Worm (Caenorhabditis elegans) whole organism, L4 larva: ENCODE results near the gene F57B1.5.
"Not testable (repeated sequence)": the region's sequence is repeated elsewhere in the genome, so short reads cannot be mapped to it uniquely, and the experiment has no call there.

Source experiments
- F26F4.8 ChIP-seq: fragments of 200-800 bp; sonication (Bioruptor generic); conservative IDR thresholded peaks from 2 replicates; pipeline ENCODE4 v1.3.6; 2022; ENCODE audit warnings: missing genetic modification characterization, missing compliant biosample characterization
- R02D3.7 ChIP-seq: fragments of 150-350 bp; sonication (generic microtip); optimal IDR thresholded peaks from 3 replicates; lab custom pipeline; 2014; ENCODE audit warnings: missing biosample characterization, missing genetic modification characterization
- T26A8.4 ChIP-seq: fragments of 200-800 bp; sonication (Bioruptor generic); IDR thresholded peaks from 2 replicates; pipeline ENCODE4 v1.3.6; 2022; ENCODE audit warnings: missing genetic modification characterization, missing compliant biosample characterization
- Y48G9A.11 ChIP-seq: fragments of 200-800 bp; sonication (Bioruptor generic); IDR thresholded peaks from 2 replicates; pipeline ENCODE4 v1.3.6; 2022; ENCODE audit warnings: missing genetic modification reagents, missing genetic modification characterization, missing compliant biosample characterization
- aha-1 ChIP-seq: fragments of 150-350 bp; peaks from one replicate; lab custom pipeline; 2014; ENCODE audit warnings: missing biosample characterization, missing genetic modification characterization
- ceh-28 ChIP-seq: fragments of 150-350 bp; optimal IDR thresholded peaks from 2 replicates; lab custom pipeline; 2014; ENCODE audit warnings: missing biosample characterization, missing genetic modification reagents, missing genetic modification characterization
- ceh-32 ChIP-seq: sonication (generic microtip); optimal IDR thresholded peaks from 2 replicates; lab custom pipeline; 2016; ENCODE audit warnings: mild to moderate bottlenecking, missing genetic modification characterization, missing compliant biosample characterization; ENCODE audit not compliant: poor library complexity
- ceh-44 ChIP-seq: fragments of 200-800 bp; sonication (Bioruptor generic); IDR thresholded peaks from 2 replicates; pipeline ENCODE4 v1.3.6; 2022; ENCODE audit warnings: missing genetic modification reagents, missing genetic modification characterization, missing compliant biosample characterization
- ceh-62 ChIP-seq: sonication (generic microtip); optimal IDR thresholded peaks from 2 replicates; lab custom pipeline; 2017; ENCODE audit warnings: missing biosample characterization, missing genetic modification characterization
- daf-12 ChIP-seq: fragments of 150-350 bp; optimal IDR thresholded peaks from 2 replicates; lab custom pipeline; 2014; ENCODE audit warnings: missing biosample characterization, missing genetic modification reagents, missing genetic modification characterization
- dmd-6 ChIP-seq: fragments of 200-800 bp; sonication (Bioruptor generic); IDR thresholded peaks from 2 replicates; pipeline ENCODE4 v1.3.6; 2022; ENCODE audit warnings: missing genetic modification reagents, missing genetic modification characterization, missing compliant biosample characterization
- dve-1 ChIP-seq: sonication (generic microtip); optimal IDR thresholded peaks from 2 replicates; lab custom pipeline; 2017; ENCODE audit warnings: antibody characterized with exemption, mild to moderate bottlenecking, missing genetic modification characterization, missing compliant biosample characterization; ENCODE audit not compliant: insufficient read depth
- egl-27 ChIP-seq: sonication (generic microtip); optimal IDR thresholded peaks from 3 replicates; lab custom pipeline; 2017; ENCODE audit warnings: missing biosample characterization, missing genetic modification reagents, missing genetic modification characterization
- egl-43 ChIP-seq: fragments of 200-800 bp; sonication (Bioruptor generic); IDR thresholded peaks from 2 replicates; pipeline ENCODE4 v1.3.6; 2022; ENCODE audit warnings: missing genetic modification reagents, missing genetic modification characterization, missing compliant biosample characterization
- fkh-10 ChIP-seq: fragments of 150-350 bp; optimal IDR thresholded peaks from 2 replicates; lab custom pipeline; 2014; ENCODE audit warnings: missing biosample characterization, missing genetic modification reagents, missing genetic modification characterization
- gei-8 ChIP-seq: fragments of 200-800 bp; sonication (Bioruptor generic); optimal IDR thresholded peaks from 2 replicates; lab custom pipeline; 2018; ENCODE audit warnings: mild to moderate bottlenecking, missing genetic modification characterization, missing compliant biosample characterization
- hif-1 ChIP-seq, 2 experiments: sonication (generic microtip); optimal IDR thresholded peaks; 2 replicates each; lab custom pipeline; 2016 to 2017; ENCODE audit warnings: missing compliant biosample characterization in 2 of 2, missing genetic modification characterization in 2 of 2, missing genetic modification reagents in 2 of 2, missing genotype in 2 of 2, mild to moderate bottlenecking in 1 of 2
- hlh-11 ChIP-seq: fragments of 200-800 bp; sonication (Bioruptor generic); optimal IDR thresholded peaks from 2 replicates; lab custom pipeline; 2018; ENCODE audit warnings: mild to moderate bottlenecking, missing genetic modification characterization, missing compliant biosample characterization
- hlh-30 ChIP-seq: sonication (generic microtip); optimal IDR thresholded peaks from 2 replicates; lab custom pipeline; 2017; ENCODE audit warnings: antibody characterized with exemption, mild to moderate bottlenecking, missing genetic modification characterization, missing compliant biosample characterization; ENCODE audit not compliant: insufficient read depth
- lir-3 ChIP-seq: sonication (generic microtip); optimal IDR thresholded peaks from 2 replicates; lab custom pipeline; 2016; ENCODE audit warnings: mild to moderate bottlenecking, missing genetic modification characterization, missing compliant biosample characterization
- lsy-2 ChIP-seq, 2 experiments: fragments of 150-350 bp in 1 of 2; sonication (generic microtip) in 1 of 2; optimal IDR thresholded peaks; 2 replicates each; lab custom pipeline; 2014 to 2017; ENCODE audit warnings: missing biosample characterization in 2 of 2, missing genetic modification characterization in 2 of 2
- madf-5 ChIP-seq, 2 experiments: fragments of 200-800 bp; sonication (Bioruptor generic); IDR thresholded peaks; 2 replicates each; pipeline ENCODE4 v1.3.6; 2022; ENCODE audit warnings: missing compliant biosample characterization in 2 of 2, missing genetic modification characterization in 2 of 2
- mdl-1 ChIP-seq, 2 experiments: fragments of 150-350 bp in 1 of 2; sonication (generic microtip) in 1 of 2; optimal IDR thresholded peaks; 2 replicates each; lab custom pipeline; 2014 to 2017; ENCODE audit warnings: missing biosample characterization in 2 of 2, missing genetic modification characterization in 2 of 2
- mes-2 ChIP-seq: sonication (generic microtip); optimal IDR thresholded peaks from 2 replicates; lab custom pipeline; 2016; ENCODE audit warnings: missing genotype, mild to moderate bottlenecking, missing genetic modification characterization, missing compliant biosample characterization; ENCODE audit not compliant: poor library complexity, severe bottlenecking
- nhr-10 ChIP-seq: fragments of 150-350 bp; optimal IDR thresholded peaks from 2 replicates; lab custom pipeline; 2014; ENCODE audit warnings: missing biosample characterization, missing genetic modification characterization
- nhr-11 ChIP-seq: fragments of 150-350 bp; optimal IDR thresholded peaks from 2 replicates; lab custom pipeline; 2014; ENCODE audit warnings: missing biosample characterization, missing genetic modification characterization
- nhr-111 ChIP-seq: fragments of 200-800 bp; sonication (Bioruptor generic); optimal IDR thresholded peaks from 2 replicates; lab custom pipeline; 2018; ENCODE audit warnings: mild to moderate bottlenecking, missing genetic modification characterization, missing compliant biosample characterization
- nhr-28 ChIP-seq: fragments of 150-350 bp; optimal IDR thresholded peaks from 2 replicates; lab custom pipeline; 2014; ENCODE audit warnings: missing biosample characterization, missing genetic modification characterization
- nhr-41 ChIP-seq: fragments of 200-800 bp; sonication (Bioruptor generic); IDR thresholded peaks from 2 replicates; pipeline ENCODE4 v1.3.6; 2022; ENCODE audit warnings: missing genetic modification reagents, missing genetic modification characterization, missing compliant biosample characterization
- nhr-76 ChIP-seq: fragments of 150-350 bp; optimal IDR thresholded peaks from 2 replicates; lab custom pipeline; 2014; ENCODE audit warnings: missing biosample characterization, missing genetic modification characterization
- nhr-77 ChIP-seq: fragments of 150-350 bp; optimal IDR thresholded peaks from 2 replicates; lab custom pipeline; 2014; ENCODE audit warnings: missing biosample characterization, missing genetic modification characterization
- pha-4 ChIP-seq, 2 experiments: fragments of 150-350 bp in 1 of 2; fragments of 200-800 bp in 1 of 2; sonication (Bioruptor generic) in 1 of 2; IDR thresholded peaks in 1 of 2; optimal IDR thresholded peaks in 1 of 2; 2 replicates each; pipeline versions ENCODE4 v1.3.6 to Lab custom; 2014 to 2022; ENCODE audit warnings: missing genetic modification characterization in 2 of 2, missing genetic modification reagents in 2 of 2, missing biosample characterization in 1 of 2, missing compliant biosample characterization in 1 of 2
- php-3 ChIP-seq: fragments of 200-800 bp; sonication (Bioruptor generic); IDR thresholded peaks from 2 replicates; pipeline ENCODE4 v1.3.6; 2022; ENCODE audit warnings: missing genetic modification reagents, missing genetic modification characterization, missing compliant biosample characterization
- set-16 ChIP-seq: fragments of 200-800 bp; sonication (Bioruptor generic); IDR thresholded peaks from 2 replicates; pipeline ENCODE4 v1.3.6; 2022; ENCODE audit warnings: missing genetic modification reagents, missing genetic modification characterization, missing compliant biosample characterization
- ztf-11 ChIP-seq: fragments of 150-350 bp; optimal IDR thresholded peaks from 2 replicates; lab custom pipeline; 2014; ENCODE audit warnings: missing biosample characterization, missing genetic modification characterization

The F57B1.5 gene

DNA sequence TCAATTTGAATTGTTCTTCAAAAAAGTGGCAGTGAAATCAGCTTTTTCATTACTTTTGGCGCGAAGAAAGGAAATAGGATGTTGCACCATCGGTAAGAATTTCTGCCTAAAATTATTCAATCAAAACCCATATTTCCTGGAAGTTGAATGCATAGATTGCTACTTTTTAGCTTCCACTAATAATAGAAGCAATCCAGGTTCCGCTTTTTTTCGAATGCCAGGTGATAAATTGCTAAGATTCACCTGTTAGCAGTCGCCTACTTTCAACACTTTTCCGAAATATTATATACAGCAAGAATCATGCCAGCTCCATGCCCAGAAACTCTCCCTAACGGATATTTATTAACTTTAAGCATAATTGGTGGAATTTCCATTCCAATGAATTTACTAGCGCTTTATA lies 22.1 kb upstream of the F57B1.5 start, which contains the start of gene sri-6:
Gene sri-6, plus strand, starts transcription at position 301 of the 400 bp plus-strand sequence.
- TF ChIP-seq madf-5 (GFP tag; IDR thresholded peaks at IDR 0.05; lab: Robert Waterston, UW) (no peak), lsy-2 (tag; optimal IDR thresholded peaks at IDR 0.05; lab: Kevin White, UChicago) (no peak), nhr-41 (GFP tag; lab: Robert Waterston, UW) (no peak), ztf-11 (no peak), nhr-77 (tag; lab: Kevin White, UChicago) (no peak), nhr-111 (GFP tag; lab: Kevin White, UChicago) (no peak), aha-1 (tag; lab: Kevin White, UChicago) (no peak), fkh-10 (GFP tag; lab: Kevin White, UChicago) (no peak), ceh-62 (no peak), ceh-32 (tag; lab: Kevin White, UChicago) (no peak), php-3 (no peak), R02D3.7 (tag; lab: Kevin White, UChicago) (no peak), mdl-1 (tag; optimal IDR thresholded peaks at IDR 0.05; lab: Kevin White, UChicago) (no peak), lir-3 (tag; lab: Kevin White, UChicago) (no peak), hlh-11 (no peak), dmd-6 (GFP tag; lab: Robert Waterston, UW) (no peak), ceh-28 (tag; lab: Kevin White, UChicago) (no peak), dve-1 (tag; lab: Kevin White, UChicago) (no peak), hif-1 (tag; optimal IDR thresholded peaks at IDR 0.05; lab: Kevin White, UChicago) (no peak)

DNA sequence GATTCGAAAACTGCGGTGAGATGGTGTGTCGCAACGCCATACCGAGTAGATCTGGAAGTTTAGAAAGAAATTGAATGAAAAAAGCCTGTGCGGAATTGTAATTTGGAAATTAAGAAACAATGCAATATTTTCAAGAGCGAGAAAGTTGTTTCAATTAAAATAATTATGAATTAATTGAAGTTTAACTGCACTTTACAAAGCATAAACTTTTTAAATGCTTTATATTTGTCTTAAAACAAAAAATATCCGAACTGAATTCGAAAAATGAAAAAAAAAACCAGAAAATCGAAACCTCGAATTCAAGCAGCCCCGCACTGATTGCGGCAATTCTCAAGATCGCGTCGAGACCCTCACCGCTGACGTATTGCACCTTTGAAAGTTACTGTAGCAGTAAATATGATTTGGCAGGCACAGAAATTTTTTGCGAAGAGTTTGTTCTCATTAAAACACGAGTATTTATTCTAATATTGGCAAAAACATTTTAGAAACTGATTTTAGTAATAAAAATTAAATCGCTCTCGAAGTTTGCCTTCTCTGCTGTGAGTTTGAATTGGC lies 14.0 kb upstream of the F57B1.5 start, which contains the start of gene sun-1:
Gene sun-1, minus strand, starts transcription at position 51 of the 555 bp plus-strand sequence.
- TF ChIP-seq nhr-11 (no peak), Y48G9A.11 (GFP tag; lab: Robert Waterston, UW) (0 out of 2 replicates have a peak, but pooled peaks have one; percentile 21)

DNA sequence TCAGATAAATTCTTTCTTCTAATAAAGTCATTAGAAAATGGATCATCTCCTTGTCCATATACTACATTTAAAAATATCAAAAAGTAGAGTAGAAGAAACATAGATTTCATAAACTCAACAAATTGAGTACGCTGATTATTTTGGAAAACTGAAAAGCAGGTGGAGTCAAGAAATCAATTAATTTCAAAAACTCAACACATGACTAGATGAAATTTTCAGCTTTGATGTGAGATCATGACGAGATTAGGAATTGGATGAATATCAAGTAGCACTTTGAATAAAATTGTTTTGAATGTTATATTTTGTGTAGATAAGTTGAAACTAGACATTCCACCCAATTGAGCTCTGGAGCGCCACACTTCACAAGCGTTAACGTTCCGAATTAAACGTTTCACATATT lies 12.0 kb upstream of the F57B1.5 start, which contains the start of gene F57B1.1:
Gene F57B1.1, minus strand, starts transcription at position 101 of the 400 bp plus-strand sequence.
- no peak for TF ChIP-seq nhr-76 (tag; lab: Kevin White, UChicago)
- no peak for TF ChIP-seq ceh-44 (GFP tag; lab: Robert Waterston, UW)
- no peak for TF ChIP-seq mdl-1 (tag; optimal IDR thresholded peaks at IDR 0.05; lab: Kevin White, UChicago)
- TF ChIP-seq F26F4.8 (GFP tag; lab: Robert Waterston, UW): no peak
- TF ChIP-seq hlh-11: no peak
- no peak for TF ChIP-seq nhr-10
- TF ChIP-seq nhr-28 (tag; lab: Kevin White, UChicago): no peak
- no peak for TF ChIP-seq mes-2 (tag; lab: Kevin White, UChicago)

DNA sequence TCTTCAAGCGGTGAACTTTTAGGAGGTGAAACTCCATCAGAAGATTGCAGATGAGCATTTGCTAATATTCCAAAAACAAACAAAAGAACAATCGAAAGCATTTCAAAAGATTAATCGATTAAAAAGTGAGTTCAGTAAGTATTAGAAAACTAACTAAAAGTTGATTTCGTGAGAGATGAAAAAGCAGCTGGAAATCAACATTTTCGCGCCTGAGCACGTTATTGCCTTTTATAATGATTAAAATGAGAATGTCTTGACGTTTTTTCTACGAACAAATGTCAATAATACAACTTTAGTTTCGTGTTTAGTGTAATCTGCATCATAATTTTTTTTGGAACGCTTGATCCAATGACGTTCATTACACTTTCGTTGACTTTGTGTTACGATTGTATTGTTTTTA lies 9.7 kb upstream of the F57B1.5 start, which contains the start of gene F57B1.9:
Gene F57B1.9, minus strand, starts transcription at position 101 of the 400 bp plus-strand sequence.
- peak; percentile 28 for TF ChIP-seq nhr-10
- no peak for TF ChIP-seq egl-27
- peak; percentile 19; the same call in 1 of the 2 replicates for TF ChIP-seq T26A8.4 (GFP tag; lab: Robert Waterston, UW)
- no peak for TF ChIP-seq daf-12 (tag; lab: Kevin White, UChicago)
- no peak for TF ChIP-seq hlh-30 (tag; lab: Kevin White, UChicago)
- TF ChIP-seq gei-8 (GFP tag; lab: Kevin White, UChicago): no peak
- TF ChIP-seq, all 104 proteins: peak for 2

DNA sequence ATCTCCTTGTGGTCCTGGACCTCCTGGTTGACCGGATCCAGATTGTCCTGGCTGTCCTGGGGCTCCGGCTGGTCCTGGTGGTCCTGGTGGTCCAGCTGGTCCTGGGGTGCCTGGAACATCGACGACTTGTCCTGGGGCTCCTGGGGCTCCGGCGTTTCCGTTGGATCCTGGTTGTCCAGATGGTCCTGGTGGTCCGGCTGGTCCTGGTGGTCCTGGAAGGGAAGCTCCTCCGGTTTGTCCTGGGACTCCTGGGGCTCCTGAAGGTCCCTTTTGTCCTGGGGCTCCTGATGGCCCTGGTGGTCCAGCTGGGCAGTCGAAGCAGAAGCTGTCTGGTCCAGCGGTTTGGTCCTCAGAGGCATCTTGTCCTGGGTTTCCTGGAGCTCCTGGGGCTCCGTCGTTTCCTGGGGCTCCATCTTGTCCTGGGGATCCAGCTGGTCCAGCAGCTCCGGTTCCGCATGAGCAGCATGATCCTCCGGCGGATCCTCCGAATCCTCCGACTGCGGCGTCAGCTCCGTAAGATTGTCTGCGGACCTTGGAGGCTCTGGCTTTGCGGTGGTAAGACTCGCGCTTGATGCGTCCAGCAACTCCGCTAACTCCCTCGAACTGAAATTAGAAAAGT lies 9.0 kb upstream of the F57B1.5 start:
- TF ChIP-seq pha-4 (GFP tag; IDR thresholded peaks at IDR 0.05; lab: Robert Waterston, UW): peak; percentile 34; the same call in 1 of the 2 replicates
- not testable (repeated sequence) for TF ChIP-seq pha-4 (tag; optimal IDR thresholded peaks at IDR 0.05; lab: Kevin White, UChicago)
- peak; percentile 98 for TF ChIP-seq set-16 (GFP tag; lab: Robert Waterston, UW)
- 0 out of 4 replicates have a peak, but pooled peaks of 1 of the 2 experiments have one; percentile 45 for TF ChIP-seq madf-5 (GFP tag; IDR thresholded peaks at IDR 0.05; lab: Robert Waterston, UW)
- TF ChIP-seq egl-43 (GFP tag; lab: Robert Waterston, UW): peak; percentile 15; the same call in 1 of the 2 replicates
- 0 out of 2 replicates have a peak, but pooled peaks have one; percentile 5 for TF ChIP-seq ceh-44 (GFP tag; lab: Robert Waterston, UW)
